Fruit fly (Drosophila melanogaster): Measurements from ENCODE around the gene RasGAP1.

Gene RasGAP1

DNA sequence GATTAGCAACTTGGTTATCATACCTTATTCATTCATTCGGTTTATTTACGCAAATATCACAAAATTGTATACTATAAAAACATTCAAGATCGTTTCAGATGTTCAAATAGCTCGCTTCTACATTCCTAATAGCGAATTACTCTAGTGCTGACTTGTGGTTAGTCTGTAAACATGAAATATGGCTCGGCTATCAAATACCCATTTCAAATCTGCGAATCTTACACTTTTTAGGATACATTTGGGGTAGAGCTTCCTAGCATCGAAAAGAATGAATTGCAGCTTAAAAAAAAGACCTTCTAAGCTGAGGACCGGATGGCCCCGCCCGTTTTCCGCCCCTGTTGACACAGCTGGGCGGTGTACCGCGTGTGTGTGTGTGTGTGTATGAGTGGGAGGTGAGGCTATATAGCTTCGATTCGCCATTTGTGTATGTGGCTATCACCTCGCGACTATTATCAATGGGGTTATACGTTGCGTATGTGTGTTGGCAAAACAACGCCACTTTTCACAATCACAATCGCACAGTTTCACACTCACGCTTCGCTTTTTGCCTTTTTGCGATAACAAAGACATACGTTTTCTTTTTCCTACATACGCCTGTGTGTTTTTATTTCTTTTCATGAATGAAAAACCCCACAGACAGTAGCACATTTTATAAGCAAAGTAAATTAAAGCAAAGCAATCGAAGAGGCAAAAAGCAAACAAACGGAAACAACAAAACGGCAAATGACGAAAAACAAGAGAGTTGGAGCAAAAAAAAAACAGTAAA lies 8.3 kb downstream of the RasGAP1 start (continued):
- no peak for TF ChIP-seq CG2202 (tag; optimal IDR thresholded peaks at IDR 0.05)
- TF ChIP-seq abd-A (tag; optimal IDR thresholded peaks at IDR 0.05), result no peak
- no peak for TF ChIP-seq CG1529 (GFP tag; optimal IDR thresholded peaks at IDR 0.05)
- no peak for TF ChIP-seq Aef1 (GFP tag; IDR thresholded peaks at IDR 0.05)
- no peak for TF ChIP-seq vfl (GFP tag; optimal IDR thresholded peaks at IDR 0.05)
- TF ChIP-seq Sin3A (optimal IDR thresholded peaks at IDR 0.05), result no peak
- TF ChIP-seq vvl (GFP tag; IDR thresholded peaks at IDR 0.05), result no peak
- TF ChIP-seq hbn (GFP tag; IDR thresholded peaks at IDR 0.05; ENCODE audit: partially characterized antibody), result no peak
- TF ChIP-seq Adf1 (GFP tag; IDR thresholded peaks at IDR 0.05), result no peak
- no peak for TF ChIP-seq CG4360 (GFP tag; IDR thresholded peaks at IDR 0.05)
- TF ChIP-seq CG3995 (GFP tag; optimal IDR thresholded peaks at IDR 0.05), result no peak
- no peak for TF ChIP-seq Kr (GFP tag; optimal IDR thresholded peaks at IDR 0.05)
- no peak for TF ChIP-seq nmo (GFP tag; optimal IDR thresholded peaks at IDR 0.05)
- TF ChIP-seq Ada2b (GFP tag; IDR thresholded peaks at IDR 0.05), result no peak
- TF ChIP-seq Drgx (GFP tag; IDR thresholded peaks at IDR 0.05), result 0 out of 2 replicates have a peak, but pooled peaks have one; percentile 21
- no peak for TF ChIP-seq CG31365 (tag; optimal IDR thresholded peaks at IDR 0.05)
- TF ChIP-seq rib (GFP tag; IDR thresholded peaks at IDR 0.05), result peak; percentile 70
- no peak for TF ChIP-seq CG12236 (GFP tag; optimal IDR thresholded peaks at IDR 0.05)
- TF ChIP-seq exex (tag; optimal IDR thresholded peaks at IDR 0.05), result peak; percentile 23
- TF ChIP-seq CG33213 (GFP tag; optimal IDR thresholded peaks at IDR 0.05), result no peak
- no peak for TF ChIP-seq CG34376 (GFP tag; optimal IDR thresholded peaks at IDR 0.05)
- TF ChIP-seq CG17328 (GFP tag; IDR thresholded peaks at IDR 0.05), result no peak
- no peak for TF ChIP-seq en (GFP tag; optimal IDR thresholded peaks at IDR 0.05)
- no peak for TF ChIP-seq Stat92E (GFP tag; optimal IDR thresholded peaks at IDR 0.05)
- no peak for TF ChIP-seq HmgZ (tag; optimal IDR thresholded peaks at IDR 0.05)
- TF ChIP-seq CG16813 (GFP tag; IDR thresholded peaks at IDR 0.05; ENCODE audit: partially characterized antibody), result peak; percentile 54
- TF ChIP-seq lab (GFP tag; optimal IDR thresholded peaks at IDR 0.05), result peak; percentile 33
- TF ChIP-seq gsb-n (tag; optimal IDR thresholded peaks at IDR 0.05), result no peak
- TF ChIP-seq dysf (GFP tag; IDR thresholded peaks at IDR 0.05), result 0 out of 3 replicates have a peak, but pooled peaks have one; percentile 15
- no peak for TF ChIP-seq Doc2 (GFP tag; IDR thresholded peaks at IDR 0.05)
- TF ChIP-seq chm (GFP tag; IDR thresholded peaks at IDR 0.05), result no peak
- no peak for TF ChIP-seq pzg (GFP tag; optimal IDR thresholded peaks at IDR 0.05)
- peak; percentile 6; the same call in 1 of the 2 replicates for TF ChIP-seq CG9932 (GFP tag; IDR thresholded peaks at IDR 0.05)
- TF ChIP-seq sisA (GFP tag; IDR thresholded peaks at IDR 0.05), result no peak
- TF ChIP-seq lola (GFP tag; optimal IDR thresholded peaks at IDR 0.05), result no peak
- TF ChIP-seq CG1024 (GFP tag; IDR thresholded peaks at IDR 0.05), result no peak
- no peak for TF ChIP-seq CG31441 (GFP tag; IDR thresholded peaks at IDR 0.05)
- TF ChIP-seq CG15269 (tag; optimal IDR thresholded peaks at IDR 0.05), result peak; percentile 10
- 0 out of 2 replicates have a peak, but pooled peaks have one; percentile 9 for TF ChIP-seq stc (GFP tag; IDR thresholded peaks at IDR 0.05)
- no peak for TF ChIP-seq pb (GFP tag; optimal IDR thresholded peaks at IDR 0.05)
- no peak for TF ChIP-seq ash1 (GFP tag; optimal IDR thresholded peaks at IDR 0.05)
- peak in 1 of 2 experiments; percentile 51 for TF ChIP-seq bsh (GFP tag; optimal IDR thresholded peaks at IDR 0.05)
- TF ChIP-seq bbx (GFP tag; IDR thresholded peaks at IDR 0.05; ENCODE audit: partially characterized antibody), result no peak
- TF ChIP-seq CG16815 (GFP tag; optimal IDR thresholded peaks at IDR 0.05), result no peak
- TF ChIP-seq CG14050 (GFP tag; IDR thresholded peaks at IDR 0.05), result no peak
- TF ChIP-seq danr (GFP tag; IDR thresholded peaks at IDR 0.05), result no peak
- TF ChIP-seq CG6254 (GFP tag; optimal IDR thresholded peaks at IDR 0.05), result no peak
- TF ChIP-seq Side (GFP tag; optimal IDR thresholded peaks at IDR 0.05), result no peak
- no peak for TF ChIP-seq lmd (GFP tag; IDR thresholded peaks at IDR 0.05)
- TF ChIP-seq CG15011 (GFP tag; optimal IDR thresholded peaks at IDR 0.05), result no peak

All from whole organism, embryonic.